Worm (Caenorhabditis elegans) whole organism, L1 larva: ENCODE data around the gene C04E12.4.

Experiments
- C16A3.4 ChIP-seq: fragments of 150-350 bp; optimal IDR thresholded peaks from 2 replicates; lab custom pipeline; 2014; ENCODE audit warnings: missing biosample characterization, missing genetic modification characterization
- F16B12.6 ChIP-seq: fragments of 150-350 bp; optimal IDR thresholded peaks from 2 replicates; lab custom pipeline; 2014; ENCODE audit warnings: missing biosample characterization, missing genetic modification characterization
- aha-1 ChIP-seq: fragments of 150-350 bp; optimal IDR thresholded peaks from 2 replicates; lab custom pipeline; 2014; ENCODE audit warnings: missing biosample characterization, missing genetic modification characterization
- alr-1 ChIP-seq: fragments of 200-800 bp; sonication (Bioruptor generic); optimal IDR thresholded peaks from 2 replicates; lab custom pipeline; 2018; ENCODE audit warnings: borderline replicate concordance, mild to moderate bottlenecking, missing genetic modification characterization, missing compliant biosample characterization
- aly-2 ChIP-seq: fragments of 150-350 bp; optimal IDR thresholded peaks from 2 replicates; lab custom pipeline; 2014; ENCODE audit warnings: missing biosample characterization, missing genetic modification characterization
- ama-1 ChIP-seq: fragments of 150-350 bp; optimal IDR thresholded peaks from 2 replicates; lab custom pipeline; 2014
- blmp-1 ChIP-seq: fragments of 150-350 bp; optimal IDR thresholded peaks from 2 replicates; lab custom pipeline; 2014; ENCODE audit warnings: missing biosample characterization, missing genetic modification characterization
- efl-1 ChIP-seq, 4 experiments: fragments of 150-350 bp; optimal IDR thresholded peaks in 3 of 4; peaks in 1 of 4; 1 replicate in 1 of 4; 2 replicates in 3 of 4; lab custom pipeline; 2014; ENCODE audit warnings: missing biosample characterization in 2 of 4, missing genetic modification characterization in 2 of 4, missing genetic modification reagents in 2 of 4
- egl-13 ChIP-seq: sonication (generic microtip); optimal IDR thresholded peaks from 2 replicates; lab custom pipeline; 2016; ENCODE audit warnings: missing genotype, missing genetic modification reagents, missing genetic modification characterization, missing compliant biosample characterization
- egl-27 ChIP-seq, 2 experiments: fragments of 150-350 bp in 1 of 2; sonication (generic microtip); optimal IDR thresholded peaks; 3 replicates each; lab custom pipeline; 2017 to 2018; ENCODE audit warnings: missing biosample characterization in 2 of 2, missing genetic modification characterization in 2 of 2, missing genetic modification reagents in 2 of 2
- elt-3 ChIP-seq, 6 experiments: fragments of 150-350 bp in 1 of 6; sonication (generic microtip); optimal IDR thresholded peaks; 2 replicates each; lab custom pipeline; 2017 to 2018; ENCODE audit warnings: missing biosample characterization in 6 of 6, missing genetic modification characterization in 6 of 6, inconsistent platforms in 1 of 6
- ets-5 ChIP-seq: fragments of 200-800 bp; sonication (Bioruptor generic); IDR thresholded peaks from 2 replicates; pipeline ENCODE4 v1.3.6; 2022; ENCODE audit warnings: missing genetic modification characterization, missing compliant biosample characterization
- fkh-4 ChIP-seq: sonication (generic microtip); optimal IDR thresholded peaks from 2 replicates; lab custom pipeline; 2016; ENCODE audit warnings: missing compliant biosample characterization, missing genetic modification characterization, borderline replicate concordance
- grh-1 ChIP-seq: fragments of 200-800 bp; sonication (Bioruptor generic); IDR thresholded peaks from 2 replicates; pipeline ENCODE4 v1.3.6; 2022; ENCODE audit warnings: missing genetic modification reagents, missing genetic modification characterization, missing compliant biosample characterization
- hlh-4 ChIP-seq: sonication (generic microtip); optimal IDR thresholded peaks from 2 replicates; lab custom pipeline; 2016; ENCODE audit warnings: mild to moderate bottlenecking, missing genetic modification characterization, missing compliant biosample characterization
- irx-1 ChIP-seq: sonication (generic microtip); optimal IDR thresholded peaks from 2 replicates; lab custom pipeline; 2016; ENCODE audit warnings: missing genetic modification characterization, missing compliant biosample characterization
- isw-1 ChIP-seq: fragments of 200-800 bp; sonication (Bioruptor generic); IDR thresholded peaks from 2 replicates; pipeline ENCODE4 v1.3.6; 2022; ENCODE audit warnings: missing genetic modification characterization, missing compliant biosample characterization
- lin-13 ChIP-seq: fragments of 150-350 bp; optimal IDR thresholded peaks from 2 replicates; lab custom pipeline; 2014; ENCODE audit warnings: missing biosample characterization, missing genetic modification reagents, missing genetic modification characterization
- lin-14 ChIP-seq: fragments of 200-800 bp; sonication (Bioruptor generic); optimal IDR thresholded peaks from 2 replicates; lab custom pipeline; 2018; ENCODE audit warnings: mild to moderate bottlenecking, missing genetic modification characterization, moderate library complexity, missing compliant biosample characterization
- lin-15B ChIP-seq: fragments of 150-350 bp; sonication (generic microtip); optimal IDR thresholded peaks from 3 replicates; lab custom pipeline; 2014; ENCODE audit warnings: missing biosample characterization, missing genetic modification characterization
- lir-3 ChIP-seq: sonication (generic microtip); optimal IDR thresholded peaks from 2 replicates; lab custom pipeline; 2016; ENCODE audit warnings: mild to moderate bottlenecking, missing genetic modification characterization, moderate library complexity, missing compliant biosample characterization; ENCODE audit not compliant: poor library complexity
- mdl-1 ChIP-seq, 2 experiments: fragments of 150-350 bp; optimal IDR thresholded peaks; 2 replicates each; lab custom pipeline; 2014 to 2017; ENCODE audit warnings: missing biosample characterization in 2 of 2, missing genetic modification characterization in 2 of 2, inconsistent platforms in 1 of 2
- mef-2 ChIP-seq: fragments of 150-350 bp; optimal IDR thresholded peaks from 2 replicates; lab custom pipeline; 2014; ENCODE audit warnings: missing biosample characterization, missing genetic modification characterization
- nhr-19 ChIP-seq: fragments of 200-800 bp; sonication (Bioruptor generic); conservative IDR thresholded peaks from 2 replicates; pipeline ENCODE4 v1.3.6; 2022; ENCODE audit warnings: missing genetic modification characterization, missing compliant biosample characterization
- nhr-20 ChIP-seq: sonication (generic microtip); optimal IDR thresholded peaks from 2 replicates; lab custom pipeline; 2016; ENCODE audit warnings: mild to moderate bottlenecking, missing genetic modification characterization, missing compliant biosample characterization
- nhr-47 ChIP-seq: sonication (generic microtip); optimal IDR thresholded peaks from 2 replicates; lab custom pipeline; 2016; ENCODE audit warnings: mild to moderate bottlenecking, missing genetic modification characterization, moderate library complexity, missing compliant biosample characterization
- nhr-71 ChIP-seq: sonication (generic microtip); optimal IDR thresholded peaks from 2 replicates; lab custom pipeline; 2016; ENCODE audit warnings: mild to moderate bottlenecking, missing genetic modification characterization, moderate library complexity, missing compliant biosample characterization
- nhr-76 ChIP-seq: sonication (generic microtip); optimal IDR thresholded peaks from 2 replicates; lab custom pipeline; 2017; ENCODE audit warnings: missing biosample characterization, missing genetic modification characterization
- nhr-77 ChIP-seq: fragments of 150-350 bp; optimal IDR thresholded peaks from 2 replicates; lab custom pipeline; 2014; ENCODE audit warnings: missing biosample characterization, missing genetic modification characterization
- pag-3 ChIP-seq: sonication (generic microtip); optimal IDR thresholded peaks from 2 replicates; lab custom pipeline; 2017; ENCODE audit warnings: missing genetic modification characterization, mild to moderate bottlenecking, missing compliant biosample characterization, antibody characterized with exemption, borderline replicate concordance; ENCODE audit not compliant: insufficient read depth
- rnt-1 ChIP-seq: sonication (generic microtip); optimal IDR thresholded peaks from 2 replicates; lab custom pipeline; 2016; ENCODE audit warnings: mild to moderate bottlenecking, missing genetic modification characterization, moderate library complexity, missing compliant biosample characterization
- swsn-7 ChIP-seq: sonication (generic microtip); optimal IDR thresholded peaks from 2 replicates; lab custom pipeline; 2016; ENCODE audit warnings: missing genetic modification characterization, missing compliant biosample characterization
- tbx-2 ChIP-seq: sonication (generic microtip); optimal IDR thresholded peaks from 2 replicates; lab custom pipeline; 2016; ENCODE audit warnings: missing genetic modification characterization, missing compliant biosample characterization
- tlp-1 ChIP-seq: fragments of 150-350 bp; optimal IDR thresholded peaks from 2 replicates; lab custom pipeline; 2014; ENCODE audit warnings: missing biosample characterization, missing genetic modification characterization
- unc-130 ChIP-seq: fragments of 150-350 bp; optimal IDR thresholded peaks from 2 replicates; lab custom pipeline; 2017; ENCODE audit warnings: missing biosample characterization, missing genetic modification characterization, inconsistent platforms
- unc-62 ChIP-seq: fragments of 150-350 bp; optimal IDR thresholded peaks from 2 replicates; lab custom pipeline; 2014; ENCODE audit warnings: missing biosample characterization, missing genetic modification reagents, missing genetic modification characterization
- unc-86 ChIP-seq: sonication (generic microtip); optimal IDR thresholded peaks from 2 replicates; lab custom pipeline; 2016; ENCODE audit warnings: missing genetic modification characterization, missing compliant biosample characterization
- unc-98 ChIP-seq: fragments of 200-800 bp; sonication (Bioruptor generic); IDR thresholded peaks from 2 replicates; pipeline ENCODE4 v1.3.6; 2022; ENCODE audit warnings: missing genetic modification characterization, missing compliant biosample characterization
- zip-4 ChIP-seq: fragments of 200-800 bp; sonication (Bioruptor generic); optimal IDR thresholded peaks from 2 replicates; lab custom pipeline; 2018; ENCODE audit warnings: mild to moderate bottlenecking, missing genetic modification characterization, moderate library complexity, missing compliant biosample characterization

Gene C04E12.4

ce11 chrV:3332023-3332422 is 30.6 kb upstream of the C04E12.4 start, which contains the start of gene C17B7.9:
TSS of gene C17B7.9 (minus strand) at chrV:3332123.
- no peak for TF ChIP-seq ets-5 (GFP tag; lab: Robert Waterston, UW)

- TF ChIP-seq mdl-1 (tag; optimal IDR thresholded peaks at IDR 0.05; lab: Kevin White, UChicago), result no peak
- TF ChIP-seq egl-13 (tag; lab: Kevin White, UChicago), result no peak
- TF ChIP-seq grh-1 (GFP tag; lab: Robert Waterston, UW), result no peak
- TF ChIP-seq aly-2 (tag; lab: Kevin White, UChicago), result no peak
- TF ChIP-seq unc-130 (tag; lab: Kevin White, UChicago), result no peak
- no peak for TF ChIP-seq hlh-4 (tag; lab: Kevin White, UChicago)
- TF ChIP-seq isw-1 (GFP tag; lab: Robert Waterston, UW), result no peak
- no peak for TF ChIP-seq mef-2 (tag; lab: Kevin White, UChicago)
- TF ChIP-seq unc-98 (GFP tag; lab: Robert Waterston, UW), result no peak
- no peak for TF ChIP-seq lin-15B (tag; lab: Kevin White, UChicago)
Measured at ce11 chrV:3333334-3333733, 29.2 kb upstream of the C04E12.4 start, which contains the start of gene C17B7.5. TSS of gene C17B7.5 (plus strand) at chrV:3333634.

ce11 chrV:3339009-3339408 is 23.6 kb upstream of the C04E12.4 start, which contains the start of gene C17B7.4:
TSS of gene C17B7.4 (plus strand) at chrV:3339309.
- TF ChIP-seq nhr-76 (no peak), irx-1 (tag; lab: Kevin White, UChicago) (no peak), tbx-2 (tag; lab: Kevin White, UChicago) (no peak), F16B12.6 (tag; lab: Kevin White, UChicago) (no peak), nhr-20 (tag; lab: Kevin White, UChicago) (no peak)
- TF ChIP-seq, all 84 proteins: peak for 0

ce11 chrV:3341906-3342305 is 20.7 kb upstream of the C04E12.4 start, which contains the start of gene C17B7.10:
TSS of gene C17B7.10 (minus strand) at chrV:3342006.
- TF ChIP-seq tbx-2 (tag; lab: Kevin White, UChicago) (no peak), ama-1 (lab: Kevin White, UChicago) (no peak)
- TF ChIP-seq, all 84 proteins: peak for 0

- TF ChIP-seq efl-1 (optimal IDR thresholded peaks at IDR 0.05; lab: Kevin White, UChicago) (no peak), efl-1 (GFP tag; optimal IDR thresholded peaks at IDR 0.05 in 1 of 2; lab: Kevin White, UChicago) (peak in 1 of 2 experiments; percentile 55), pag-3 (tag; lab: Kevin White, UChicago) (no peak)
Measured at ce11 chrV:3342504-3342903, 20.1 kb upstream of the C04E12.4 start, which contains the start of gene C17B7.3. TSS of gene C17B7.3 (plus strand) at chrV:3342804.

ce11 chrV:3344001-3344400 is 18.6 kb upstream of the C04E12.4 start:
- no peak for TF ChIP-seq lir-3
- TF ChIP-seq ets-5 (GFP tag; lab: Robert Waterston, UW), result no peak
- no peak for TF ChIP-seq blmp-1 (tag; lab: Kevin White, UChicago)
- TF ChIP-seq nhr-20 (tag; lab: Kevin White, UChicago), result peak; percentile 50
- no peak for TF ChIP-seq mdl-1 (tag; optimal IDR thresholded peaks at IDR 0.05; lab: Kevin White, UChicago)
- TF ChIP-seq aly-2 (tag; lab: Kevin White, UChicago), result no peak
- no peak for TF ChIP-seq swsn-7 (tag; lab: Kevin White, UChicago)
- no peak for TF ChIP-seq alr-1 (tag; lab: Kevin White, UChicago)
- no peak for TF ChIP-seq fkh-4 (tag; lab: Kevin White, UChicago)
- TF ChIP-seq tbx-2 (tag; lab: Kevin White, UChicago), result no peak
- no peak for TF ChIP-seq unc-62 (GFP tag; lab: Kevin White, UChicago)
- no peak for TF ChIP-seq mef-2 (tag; lab: Kevin White, UChicago)
- no peak for TF ChIP-seq isw-1 (GFP tag; lab: Robert Waterston, UW)
- TF ChIP-seq elt-3 (tag; optimal IDR thresholded peaks at IDR 0.05; lab: Kevin White, UChicago), result no peak
- TF ChIP-seq lin-13, result no peak
- TF ChIP-seq grh-1 (GFP tag; lab: Robert Waterston, UW), result no peak
- TF ChIP-seq nhr-71 (tag; lab: Kevin White, UChicago), result peak; percentile 81
- no peak for TF ChIP-seq nhr-47 (tag; lab: Kevin White, UChicago)
- TF ChIP-seq rnt-1 (tag; lab: Kevin White, UChicago), result peak; percentile 52
- TF ChIP-seq egl-27 (tag; optimal IDR thresholded peaks at IDR 0.05; lab: Kevin White, UChicago), result no peak
- no peak for TF ChIP-seq tlp-1 (tag; lab: Kevin White, UChicago)
- no peak for TF ChIP-seq zip-4 (GFP tag; lab: Kevin White, UChicago)
- TF ChIP-seq lin-14 (GFP tag; lab: Kevin White, UChicago), result peak; percentile 83
- TF ChIP-seq aha-1 (tag; lab: Kevin White, UChicago), result no peak
- TF ChIP-seq ama-1 (lab: Kevin White, UChicago), result no peak
- no peak for TF ChIP-seq efl-1 (optimal IDR thresholded peaks at IDR 0.05; lab: Kevin White, UChicago)
- TF ChIP-seq efl-1 (GFP tag; optimal IDR thresholded peaks at IDR 0.05 in 1 of 2; lab: Kevin White, UChicago), result peak in 1 of 2 experiments; percentile 39
- no peak for TF ChIP-seq unc-86 (tag; lab: Kevin White, UChicago)
- peak; percentile 57 for TF ChIP-seq nhr-19 (GFP tag; lab: Robert Waterston, UW)
- TF ChIP-seq nhr-77, result no peak
- no peak for TF ChIP-seq C16A3.4 (tag; lab: Kevin White, UChicago)
